Fruit fly (Drosophila melanogaster): ENCODE measurements around the gene CG3808.

Gene CG3808

dm6 chr3L:19016133-19016804, 15.9 kb upstream of the CG3808 start (continued):
- TF ChIP-seq crol (GFP tag; IDR thresholded peaks at IDR 0.05) = peak; percentile 86
- no peak for TF ChIP-seq trh (GFP tag; optimal IDR thresholded peaks at IDR 0.05)
- TF ChIP-seq B-H2 (GFP tag; optimal IDR thresholded peaks at IDR 0.05) = no peak
- TF ChIP-seq ERR (GFP tag; optimal IDR thresholded peaks at IDR 0.05) = no peak
- no peak for TF ChIP-seq cwo (GFP tag; optimal IDR thresholded peaks at IDR 0.05)
- no peak for TF ChIP-seq CG11093 (GFP tag; IDR thresholded peaks at IDR 0.05)
- no peak for TF ChIP-seq CG6272 (GFP tag; IDR thresholded peaks at IDR 0.05)
- no peak for TF ChIP-seq amos (GFP tag; IDR thresholded peaks at IDR 0.05; ENCODE audit: partially characterized antibody)
- peak; percentile 24 for TF ChIP-seq ind (GFP tag; optimal IDR thresholded peaks at IDR 0.05)
- no peak for TF ChIP-seq eyg (GFP tag; optimal IDR thresholded peaks at IDR 0.05)
- peak; percentile 25; the same call in 1 of the 2 replicates for TF ChIP-seq E2f2 (GFP tag; IDR thresholded peaks at IDR 0.05)
- TF ChIP-seq MESR4 (GFP tag; optimal IDR thresholded peaks at IDR 0.05) = no peak
- TF ChIP-seq MBD-R2 (GFP tag; IDR thresholded peaks at IDR 0.05) = no peak
- TF ChIP-seq vnd (GFP tag; IDR thresholded peaks at IDR 0.05; ENCODE audit: partially characterized antibody) = no peak
- no peak for TF ChIP-seq CG15514 (GFP tag; optimal IDR thresholded peaks at IDR 0.05)
- no peak for TF ChIP-seq Hsf (GFP tag; optimal IDR thresholded peaks at IDR 0.05)
- no peak for TF ChIP-seq sug (tag; optimal IDR thresholded peaks at IDR 0.05)
- no peak for TF ChIP-seq Dfd (GFP tag; optimal IDR thresholded peaks at IDR 0.05)
- TF ChIP-seq Spps (tag; optimal IDR thresholded peaks at IDR 0.05) = no peak
- TF ChIP-seq CG18262 (tag; optimal IDR thresholded peaks at IDR 0.05) = peak; percentile 38
- no peak for TF ChIP-seq disco-r (GFP tag; optimal IDR thresholded peaks at IDR 0.05)
- TF ChIP-seq CG14860 (GFP tag; IDR thresholded peaks at IDR 0.05; ENCODE audit: partially characterized antibody) = no peak
- no peak for TF ChIP-seq CG8944 (GFP tag; optimal IDR thresholded peaks at IDR 0.05)
- peak; percentile 54 for TF ChIP-seq chm (GFP tag; IDR thresholded peaks at IDR 0.05)
- TF ChIP-seq hb (GFP tag; IDR thresholded peaks at IDR 0.05; ENCODE audit: partially characterized antibody) = no peak
- no peak for TF ChIP-seq pum (GFP tag; optimal IDR thresholded peaks at IDR 0.05)
- peak; percentile 22 for TF ChIP-seq az2 (GFP tag; optimal IDR thresholded peaks at IDR 0.05)
- peak; percentile 39; the same call in 2 of the 3 replicates for TF ChIP-seq tgo (GFP tag; IDR thresholded peaks at IDR 0.05)
- peak; percentile 84 for TF ChIP-seq CG6175 (GFP tag; IDR thresholded peaks at IDR 0.05)
- no peak for TF ChIP-seq CG32767 (GFP tag; IDR thresholded peaks at IDR 0.05)
- TF ChIP-seq CG12219 (GFP tag; optimal IDR thresholded peaks at IDR 0.05) = no peak
- peak; percentile 61 for TF ChIP-seq grau (tag; optimal IDR thresholded peaks at IDR 0.05)
- no peak for TF ChIP-seq cg (GFP tag; optimal IDR thresholded peaks at IDR 0.05)
- TF ChIP-seq CG9437 (GFP tag; optimal IDR thresholded peaks at IDR 0.05) = peak; percentile 22
- TF ChIP-seq Nf-YB (GFP tag; optimal IDR thresholded peaks at IDR 0.05) = no peak
- no peak for TF ChIP-seq slou (GFP tag; optimal IDR thresholded peaks at IDR 0.05)
- TF ChIP-seq CG32532 (GFP tag; IDR thresholded peaks at IDR 0.05) = 0 out of 2 replicates have a peak, but pooled peaks have one; percentile 39
- TF ChIP-seq bowl (GFP tag; IDR thresholded peaks at IDR 0.05) = no peak
- TF ChIP-seq Ssrp (tag; optimal IDR thresholded peaks at IDR 0.05) = peak; percentile 11
- TF ChIP-seq mirr (GFP tag; optimal IDR thresholded peaks at IDR 0.05) = no peak
- no peak for TF ChIP-seq CkIIα-i1 (GFP tag; IDR thresholded peaks at IDR 0.05)
- TF ChIP-seq Eip74EF (GFP tag; optimal IDR thresholded peaks at IDR 0.05) = no peak
- peak; percentile 41; the same call in 1 of the 3 replicates for TF ChIP-seq CG7357 (GFP tag; IDR thresholded peaks at IDR 0.05)
- TF ChIP-seq Rx (GFP tag; IDR thresholded peaks at IDR 0.05) = no peak
- peak; percentile 88 for TF ChIP-seq D19A (tag; optimal IDR thresholded peaks at IDR 0.05)
- TF ChIP-seq Blimp-1 (GFP tag; optimal IDR thresholded peaks at IDR 0.05) = peak; percentile 1
- TF ChIP-seq Chrac-16 (GFP tag; optimal IDR thresholded peaks at IDR 0.05) = no peak
- TF ChIP-seq sens (GFP tag) = peak; percentile 81
- no peak for TF ChIP-seq ssp (GFP tag; IDR thresholded peaks at IDR 0.05)
- TF ChIP-seq ranshi (GFP tag; IDR thresholded peaks at IDR 0.05) = 0 out of 2 replicates have a peak, but pooled peaks have one; percentile 11
